Fruit fly (Drosophila melanogaster) whole organism, prepupa: Measurements from ENCODE around the gene CG15916.

Experiments
- CG31627 ChIP-seq: fragments of 200-800 bp; sonication (Bioruptor generic); optimal IDR thresholded peaks from 3 replicates; lab custom pipeline; 2016; ENCODE audit warnings: missing biosample characterization, missing genetic modification characterization
- CG34406 ChIP-seq: fragments of 200-800 bp; sonication (Bioruptor generic); optimal IDR thresholded peaks from 3 replicates; lab custom pipeline; 2016; ENCODE audit warnings: missing biosample characterization, missing genetic modification characterization
- CG6276 ChIP-seq: fragments of 200-800 bp; sonication (Bioruptor generic); optimal IDR thresholded peaks from 2 replicates; lab custom pipeline; 2017; ENCODE audit warnings: missing biosample characterization, mild to moderate bottlenecking, missing genetic modification characterization
- CG8119 ChIP-seq: fragments of 200-800 bp; sonication (Bioruptor generic); IDR thresholded peaks from 3 replicates; pipeline ENCODE4 v1.3.6; 2022; ENCODE audit warnings: missing biosample characterization, missing genetic modification characterization
- Lpt ChIP-seq: fragments of 200-800 bp; sonication (Bioruptor generic); optimal IDR thresholded peaks from 3 replicates; lab custom pipeline; 2016; ENCODE audit warnings: missing biosample characterization, missing genetic modification characterization
- Smox ChIP-seq: fragments of 200-800 bp; sonication (Bioruptor generic); optimal IDR thresholded peaks from 3 replicates; lab custom pipeline; 2016; ENCODE audit warnings: missing biosample characterization, missing genetic modification characterization
- Sox102F ChIP-seq: fragments of 200-800 bp; sonication (Bioruptor generic); optimal IDR thresholded peaks from 2 replicates; lab custom pipeline; 2016; ENCODE audit warnings: missing biosample characterization, mild to moderate bottlenecking, missing genetic modification characterization
- Sox14 ChIP-seq: fragments of 200-800 bp; sonication (Bioruptor generic); optimal IDR thresholded peaks from 3 replicates; lab custom pipeline; 2016; ENCODE audit warnings: missing biosample characterization, missing genetic modification characterization
- achi ChIP-seq: fragments of 200-800 bp; sonication (Bioruptor generic); optimal IDR thresholded peaks from 3 replicates; lab custom pipeline; 2016; ENCODE audit warnings: missing biosample characterization, missing genetic modification characterization
- net ChIP-seq: fragments of 200-800 bp; sonication (Bioruptor generic); optimal IDR thresholded peaks from 3 replicates; lab custom pipeline; 2016; ENCODE audit warnings: missing biosample characterization, missing genetic modification characterization

- TF ChIP-seq CG6276 (no peak), CG31627 (GFP tag; lab: Kevin White, UChicago) (no peak), CG34406 (GFP tag; lab: Kevin White, UChicago) (no peak), Lpt (GFP tag; lab: Kevin White, UChicago) (no peak), achi (GFP tag; lab: Kevin White, UChicago) (no peak), CG8119 (GFP tag; lab: Robert Waterston, UW) (no peak), Smox (GFP tag; lab: Kevin White, UChicago) (no peak), net (GFP tag; lab: Kevin White, UChicago) (no peak), Sox14 (GFP tag; lab: Kevin White, UChicago) (no peak), Sox102F (no peak)
Observed at dm6 chrX:15841346-15841745, 49.0 kb upstream of the CG15916 start.
